Worm (Caenorhabditis elegans) whole organism, early embryonic: Measurements from ENCODE around the gene F49E11.7.

Experiments
- B0310.2 ChIP-seq: sonication (generic microtip); optimal IDR thresholded peaks from 2 replicates; lab custom pipeline; 2016; ENCODE audit warnings: mild to moderate bottlenecking, missing genetic modification characterization, missing compliant biosample characterization
- F13C5.2 ChIP-seq: sonication (generic microtip); optimal IDR thresholded peaks from 2 replicates; lab custom pipeline; 2017; ENCODE audit warnings: mild to moderate bottlenecking, missing genetic modification characterization, inconsistent platforms, missing compliant biosample characterization
- aly-1 ChIP-seq: sonication (generic microtip); optimal IDR thresholded peaks from 2 replicates; lab custom pipeline; 2016; ENCODE audit warnings: missing genetic modification characterization, missing compliant biosample characterization
- ama-1 ChIP-seq: fragments of 150-350 bp; optimal IDR thresholded peaks from 2 replicates; lab custom pipeline; 2014
- ceh-13 ChIP-seq: fragments of 200-800 bp; sonication (Bioruptor generic); optimal IDR thresholded peaks from 2 replicates; lab custom pipeline; 2018; ENCODE audit warnings: mild to moderate bottlenecking, missing genetic modification characterization, missing compliant biosample characterization
- ceh-36 ChIP-seq: sonication (generic microtip); optimal IDR thresholded peaks from 2 replicates; lab custom pipeline; 2016; ENCODE audit warnings: missing genetic modification characterization, inconsistent platforms, missing compliant biosample characterization
- ets-7 ChIP-seq: sonication (generic microtip); optimal IDR thresholded peaks from 2 replicates; lab custom pipeline; 2016; ENCODE audit warnings: missing genotype, missing genetic modification characterization, missing compliant biosample characterization
- flt-1 ChIP-seq: fragments of 200-800 bp; sonication (Bioruptor generic); IDR thresholded peaks from 2 replicates; pipeline ENCODE4 v1.3.6; 2022; ENCODE audit warnings: missing genetic modification characterization, missing compliant biosample characterization
- hmbx-1 ChIP-seq: sonication (generic microtip); optimal IDR thresholded peaks from 2 replicates; lab custom pipeline; 2016; ENCODE audit warnings: mild to moderate bottlenecking, missing genetic modification characterization, missing compliant biosample characterization
- hnd-1 ChIP-seq: sonication (generic microtip); optimal IDR thresholded peaks from 2 replicates; lab custom pipeline; 2016; ENCODE audit warnings: missing genetic modification characterization, missing compliant biosample characterization
- pes-1 ChIP-seq: fragments of 200-800 bp; sonication (Bioruptor generic); IDR thresholded peaks from 2 replicates; pipeline ENCODE4 v1.3.6; 2022; ENCODE audit warnings: missing genetic modification reagents, missing genetic modification characterization, missing compliant biosample characterization
- tbx-37 ChIP-seq: fragments of 200-800 bp; sonication (Bioruptor generic); conservative IDR thresholded peaks from 2 replicates; pipeline ENCODE4 v1.3.6; 2022; ENCODE audit warnings: missing genetic modification reagents, missing genetic modification characterization, missing compliant biosample characterization
- tra-4 ChIP-seq: sonication (generic microtip); optimal IDR thresholded peaks from 2 replicates; lab custom pipeline; 2017; ENCODE audit warnings: missing genetic modification characterization, missing compliant biosample characterization

DNA sequence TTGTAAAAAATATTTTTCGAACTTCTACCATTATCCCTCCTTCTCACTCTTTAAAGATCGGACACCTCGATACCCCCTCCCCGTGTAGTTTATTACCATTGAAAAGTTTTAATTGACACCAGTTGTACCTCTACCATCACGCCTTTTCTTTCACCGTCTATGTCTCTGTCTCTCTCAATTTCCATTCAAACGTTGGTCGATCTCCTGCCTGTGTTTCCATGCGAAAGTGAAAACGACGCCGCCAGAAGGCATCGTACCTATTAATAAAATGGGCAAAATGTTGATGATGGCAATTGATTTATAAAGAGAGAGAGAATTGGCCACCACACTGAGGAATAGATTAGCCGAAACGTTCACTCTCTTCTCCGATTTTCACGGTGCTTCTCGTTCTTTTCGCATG lies 39.4 kb upstream of the F49E11.7 start:
- TF ChIP-seq B0310.2 (tag; lab: Kevin White, UChicago) (no peak), ama-1 (lab: Kevin White, UChicago) (no peak), hnd-1 (tag; lab: Kevin White, UChicago) (no peak), aly-1 (tag; lab: Kevin White, UChicago) (no peak), tbx-37 (no peak), ceh-36 (tag; lab: Kevin White, UChicago) (no peak), flt-1 (GFP tag; lab: Robert Waterston, UW) (no peak), hmbx-1 (tag; lab: Kevin White, UChicago) (no peak), tra-4 (tag; lab: Kevin White, UChicago) (no peak), F13C5.2 (tag; lab: Kevin White, UChicago) (no peak), ceh-13 (no peak), ets-7 (tag; lab: Kevin White, UChicago) (no peak), pes-1 (GFP tag; lab: Robert Waterston, UW) (no peak)
